Worm (Caenorhabditis elegans) whole organism, L1 larva: Measurements from ENCODE around the gene clic-1.

Experiments
- C04F5.9 ChIP-seq: sonication (generic microtip); optimal IDR thresholded peaks from 2 replicates; lab custom pipeline; 2016; ENCODE audit warnings: missing genetic modification characterization, missing compliant biosample characterization
- C16A3.4 ChIP-seq: fragments of 150-350 bp; optimal IDR thresholded peaks from 2 replicates; lab custom pipeline; 2014; ENCODE audit warnings: missing biosample characterization, missing genetic modification characterization
- C34B4.2 ChIP-seq: sonication (generic microtip); optimal IDR thresholded peaks from 2 replicates; lab custom pipeline; 2017; ENCODE audit warnings: mild to moderate bottlenecking, missing genetic modification characterization, missing compliant biosample characterization
- aha-1 ChIP-seq: fragments of 150-350 bp; optimal IDR thresholded peaks from 2 replicates; lab custom pipeline; 2014; ENCODE audit warnings: missing biosample characterization, missing genetic modification characterization
- alr-1 ChIP-seq: fragments of 200-800 bp; sonication (Bioruptor generic); optimal IDR thresholded peaks from 2 replicates; lab custom pipeline; 2018; ENCODE audit warnings: borderline replicate concordance, mild to moderate bottlenecking, missing genetic modification characterization, missing compliant biosample characterization
- aly-2 ChIP-seq: fragments of 150-350 bp; optimal IDR thresholded peaks from 2 replicates; lab custom pipeline; 2014; ENCODE audit warnings: missing biosample characterization, missing genetic modification characterization
- blmp-1 ChIP-seq: fragments of 150-350 bp; optimal IDR thresholded peaks from 2 replicates; lab custom pipeline; 2014; ENCODE audit warnings: missing biosample characterization, missing genetic modification characterization
- ceh-63 ChIP-seq: fragments of 200-800 bp; sonication (Bioruptor generic); optimal IDR thresholded peaks from 2 replicates; lab custom pipeline; 2018; ENCODE audit warnings: mild to moderate bottlenecking, missing genetic modification characterization, missing compliant biosample characterization
- ceh-88 ChIP-seq: fragments of 200-800 bp; sonication (Bioruptor generic); IDR thresholded peaks from 2 replicates; pipeline ENCODE4 v1.3.6; 2022; ENCODE audit warnings: missing genetic modification characterization, missing compliant biosample characterization
- ceh-90 ChIP-seq: sonication (generic microtip); optimal IDR thresholded peaks from 2 replicates; lab custom pipeline; 2016; ENCODE audit warnings: missing genetic modification characterization, missing compliant biosample characterization
- dsc-1 ChIP-seq: sonication (generic microtip); optimal IDR thresholded peaks from 2 replicates; lab custom pipeline; 2016; ENCODE audit warnings: mild to moderate bottlenecking, missing genetic modification characterization, missing compliant biosample characterization
- efl-3 ChIP-seq: fragments of 200-800 bp; sonication (Bioruptor generic); optimal IDR thresholded peaks from 2 replicates; lab custom pipeline; 2018; ENCODE audit warnings: mild to moderate bottlenecking, missing genetic modification characterization, missing compliant biosample characterization
- egl-13 ChIP-seq: sonication (generic microtip); optimal IDR thresholded peaks from 2 replicates; lab custom pipeline; 2016; ENCODE audit warnings: missing genotype, missing genetic modification reagents, missing genetic modification characterization, missing compliant biosample characterization
- elt-2 ChIP-seq: sonication (generic microtip); optimal IDR thresholded peaks from 2 replicates; lab custom pipeline; 2016; ENCODE audit warnings: missing genetic modification characterization, mild to moderate bottlenecking, inconsistent platforms, missing compliant biosample characterization, missing genetic modification reagents
- elt-3 ChIP-seq, 6 experiments: fragments of 150-350 bp in 1 of 6; sonication (generic microtip); optimal IDR thresholded peaks; 2 replicates each; lab custom pipeline; 2017 to 2018; ENCODE audit warnings: missing biosample characterization in 6 of 6, missing genetic modification characterization in 6 of 6, inconsistent platforms in 1 of 6
- fkh-8 ChIP-seq: sonication (generic microtip); optimal IDR thresholded peaks from 2 replicates; lab custom pipeline; 2016; ENCODE audit warnings: mild to moderate bottlenecking, missing genetic modification characterization, missing compliant biosample characterization
- fos-1 ChIP-seq: fragments of 150-350 bp; optimal IDR thresholded peaks from 2 replicates; lab custom pipeline; 2014; ENCODE audit warnings: missing biosample characterization, missing genetic modification characterization
- grh-1 ChIP-seq: fragments of 200-800 bp; sonication (Bioruptor generic); IDR thresholded peaks from 2 replicates; pipeline ENCODE4 v1.3.6; 2022; ENCODE audit warnings: missing genetic modification reagents, missing genetic modification characterization, missing compliant biosample characterization
- jun-1 ChIP-seq: fragments of 150-350 bp; optimal IDR thresholded peaks from 2 replicates; lab custom pipeline; 2014; ENCODE audit warnings: missing biosample characterization, missing genetic modification reagents, missing genetic modification characterization
- lin-13 ChIP-seq: fragments of 150-350 bp; optimal IDR thresholded peaks from 2 replicates; lab custom pipeline; 2014; ENCODE audit warnings: missing biosample characterization, missing genetic modification reagents, missing genetic modification characterization
- lin-14 ChIP-seq: fragments of 200-800 bp; sonication (Bioruptor generic); optimal IDR thresholded peaks from 2 replicates; lab custom pipeline; 2018; ENCODE audit warnings: mild to moderate bottlenecking, missing genetic modification characterization, moderate library complexity, missing compliant biosample characterization
- lin-35 ChIP-seq, 2 experiments: fragments of 150-350 bp; optimal IDR thresholded peaks; 2 replicates each; lab custom pipeline; 2014; ENCODE audit warnings: missing biosample characterization in 2 of 2, missing genetic modification characterization in 2 of 2, missing genetic modification reagents in 2 of 2
- mab-9 ChIP-seq: fragments of 200-800 bp; sonication (Bioruptor generic); IDR thresholded peaks from 2 replicates; pipeline ENCODE4 v1.3.6; 2022; ENCODE audit warnings: missing genetic modification reagents, missing genetic modification characterization, missing compliant biosample characterization
- nhr-19 ChIP-seq: fragments of 200-800 bp; sonication (Bioruptor generic); conservative IDR thresholded peaks from 2 replicates; pipeline ENCODE4 v1.3.6; 2022; ENCODE audit warnings: missing genetic modification characterization, missing compliant biosample characterization
- nhr-20 ChIP-seq: sonication (generic microtip); optimal IDR thresholded peaks from 2 replicates; lab custom pipeline; 2016; ENCODE audit warnings: mild to moderate bottlenecking, missing genetic modification characterization, missing compliant biosample characterization
- nhr-237 ChIP-seq: fragments of 150-350 bp; optimal IDR thresholded peaks from 2 replicates; lab custom pipeline; 2014; ENCODE audit warnings: missing biosample characterization, missing genetic modification characterization
- nhr-28 ChIP-seq: fragments of 150-350 bp; optimal IDR thresholded peaks from 2 replicates; lab custom pipeline; 2014; ENCODE audit warnings: missing biosample characterization, missing genetic modification characterization
- nhr-76 ChIP-seq: sonication (generic microtip); optimal IDR thresholded peaks from 2 replicates; lab custom pipeline; 2017; ENCODE audit warnings: missing biosample characterization, missing genetic modification characterization
- nhr-77 ChIP-seq: fragments of 150-350 bp; optimal IDR thresholded peaks from 2 replicates; lab custom pipeline; 2014; ENCODE audit warnings: missing biosample characterization, missing genetic modification characterization
- nhr-84 ChIP-seq: sonication (generic microtip); optimal IDR thresholded peaks from 2 replicates; lab custom pipeline; 2017; ENCODE audit warnings: missing biosample characterization, missing genetic modification characterization
- nhr-90 ChIP-seq: sonication (generic microtip); optimal IDR thresholded peaks from 2 replicates; lab custom pipeline; 2016; ENCODE audit warnings: mild to moderate bottlenecking, missing genetic modification characterization, missing compliant biosample characterization; ENCODE audit not compliant: poor library complexity
- pag-3 ChIP-seq: sonication (generic microtip); optimal IDR thresholded peaks from 2 replicates; lab custom pipeline; 2017; ENCODE audit warnings: missing genetic modification characterization, mild to moderate bottlenecking, missing compliant biosample characterization, antibody characterized with exemption, borderline replicate concordance; ENCODE audit not compliant: insufficient read depth
- pax-3 ChIP-seq: fragments of 200-800 bp; sonication (Bioruptor generic); optimal IDR thresholded peaks from 2 replicates; lab custom pipeline; 2018; ENCODE audit warnings: mild to moderate bottlenecking, missing genetic modification characterization, moderate library complexity, missing compliant biosample characterization
- sox-4 ChIP-seq: sonication (generic microtip); optimal IDR thresholded peaks from 2 replicates; lab custom pipeline; 2016; ENCODE audit warnings: missing genetic modification characterization, missing compliant biosample characterization
- sup-37 ChIP-seq: fragments of 200-800 bp; sonication (Bioruptor generic); optimal IDR thresholded peaks from 2 replicates; lab custom pipeline; 2018; ENCODE audit warnings: mild to moderate bottlenecking, missing genetic modification characterization, missing compliant biosample characterization
- tbx-2 ChIP-seq: sonication (generic microtip); optimal IDR thresholded peaks from 2 replicates; lab custom pipeline; 2016; ENCODE audit warnings: missing genetic modification characterization, missing compliant biosample characterization
- tlp-1 ChIP-seq: fragments of 150-350 bp; optimal IDR thresholded peaks from 2 replicates; lab custom pipeline; 2014; ENCODE audit warnings: missing biosample characterization, missing genetic modification characterization
- unc-130 ChIP-seq: fragments of 150-350 bp; optimal IDR thresholded peaks from 2 replicates; lab custom pipeline; 2017; ENCODE audit warnings: missing biosample characterization, missing genetic modification characterization, inconsistent platforms
- unc-30 ChIP-seq: sonication (generic microtip); optimal IDR thresholded peaks from 2 replicates; lab custom pipeline; 2017; ENCODE audit warnings: missing biosample characterization, missing genetic modification characterization
- unc-62 ChIP-seq: fragments of 150-350 bp; optimal IDR thresholded peaks from 2 replicates; lab custom pipeline; 2014; ENCODE audit warnings: missing biosample characterization, missing genetic modification reagents, missing genetic modification characterization
- unc-86 ChIP-seq: sonication (generic microtip); optimal IDR thresholded peaks from 2 replicates; lab custom pipeline; 2016; ENCODE audit warnings: missing genetic modification characterization, missing compliant biosample characterization
- unc-98 ChIP-seq: fragments of 200-800 bp; sonication (Bioruptor generic); IDR thresholded peaks from 2 replicates; pipeline ENCODE4 v1.3.6; 2022; ENCODE audit warnings: missing genetic modification characterization, missing compliant biosample characterization
- vab-15 ChIP-seq: sonication (generic microtip); optimal IDR thresholded peaks from 2 replicates; lab custom pipeline; 2017; ENCODE audit warnings: missing genotype, mild to moderate bottlenecking, missing genetic modification characterization, missing compliant biosample characterization
- zag-1 ChIP-seq: fragments of 150-350 bp; optimal IDR thresholded peaks from 2 replicates; lab custom pipeline; 2014; ENCODE audit warnings: missing biosample characterization, missing genetic modification characterization
- zip-4 ChIP-seq: fragments of 200-800 bp; sonication (Bioruptor generic); optimal IDR thresholded peaks from 2 replicates; lab custom pipeline; 2018; ENCODE audit warnings: mild to moderate bottlenecking, missing genetic modification characterization, moderate library complexity, missing compliant biosample characterization

The clic-1 gene

ce11 chrV:7734909-7735308 is at the start of gene clic-1 (continued):
- TF ChIP-seq nhr-20 (tag; lab: Kevin White, UChicago) (peak; percentile 57), sox-4 (tag; lab: Kevin White, UChicago) (no peak), dsc-1 (tag; lab: Kevin White, UChicago) (peak; percentile 44), nhr-19 (GFP tag; lab: Robert Waterston, UW) (peak; percentile 42), lin-13 (GFP tag; lab: Kevin White, UChicago) (peak; percentile 9), lin-14 (peak; percentile 70), efl-3 (GFP tag; lab: Kevin White, UChicago) (no peak), nhr-77 (tag; lab: Kevin White, UChicago) (no peak), C34B4.2 (no peak), nhr-90 (no peak), ceh-63 (GFP tag; lab: Kevin White, UChicago) (no peak), grh-1 (GFP tag; lab: Robert Waterston, UW) (no peak), zip-4 (GFP tag; lab: Kevin White, UChicago) (peak; percentile 65), jun-1 (tag; lab: Kevin White, UChicago) (peak; percentile 63), unc-130 (peak; percentile 13), vab-15 (tag; lab: Kevin White, UChicago) (no peak), sup-37 (no peak), alr-1 (no peak), egl-13 (tag; lab: Kevin White, UChicago) (no peak), elt-3 (tag; optimal IDR thresholded peaks at IDR 0.05; lab: Kevin White, UChicago) (peak in 2 of 6 experiments; percentile 15 to 59), zag-1 (no peak), tbx-2 (tag; lab: Kevin White, UChicago) (peak; percentile 65), unc-62 (GFP tag; lab: Kevin White, UChicago) (no peak), blmp-1 (tag; lab: Kevin White, UChicago) (peak; percentile 60), fos-1 (tag; lab: Kevin White, UChicago) (peak; percentile 58), mab-9 (GFP tag; lab: Robert Waterston, UW) (no peak), lin-35 (GFP tag; optimal IDR thresholded peaks at IDR 0.05; lab: Kevin White, UChicago) (peak; percentile 96 to 98), fkh-8 (tag; lab: Kevin White, UChicago) (peak; percentile 52), C16A3.4 (tag; lab: Kevin White, UChicago) (peak; percentile 64), tlp-1 (tag; lab: Kevin White, UChicago) (no peak)

DNA sequence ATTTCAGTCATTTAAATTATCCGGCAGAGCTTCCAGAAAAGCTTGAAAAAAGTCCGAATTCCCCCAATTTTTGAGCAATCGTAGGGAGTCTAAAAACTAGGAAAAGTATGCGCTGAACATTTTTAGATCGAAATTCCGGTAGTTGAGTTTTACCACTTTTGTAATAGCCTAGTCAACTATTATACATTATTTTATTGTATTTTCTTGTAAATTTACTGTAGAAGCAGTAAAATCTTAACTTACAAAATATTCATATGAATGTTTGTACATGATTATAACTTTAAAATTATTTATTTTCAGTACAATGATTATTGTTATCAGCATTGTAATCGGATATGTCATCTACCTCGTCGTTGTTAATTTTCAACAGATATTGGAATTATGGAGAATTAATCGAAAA is 46.8 kb upstream of the clic-1 start, which contains the start of gene cyp-32A1:
TSS of gene cyp-32A1 (plus strand) at position 301 of the 400 bp plus-strand sequence.
- TF ChIP-seq aha-1 (tag; lab: Kevin White, UChicago) = no peak
- TF ChIP-seq pag-3 (tag; lab: Kevin White, UChicago) = no peak
- TF ChIP-seq lin-14 = no peak
- no peak for TF ChIP-seq nhr-84 (tag; lab: Kevin White, UChicago)
- TF ChIP-seq nhr-237 (tag; lab: Kevin White, UChicago) = no peak
- TF ChIP-seq nhr-28 (tag; lab: Kevin White, UChicago) = no peak
- TF ChIP-seq unc-30 (tag; lab: Kevin White, UChicago) = no peak
- TF ChIP-seq lin-13 (GFP tag; lab: Kevin White, UChicago) = no peak
- no peak for TF ChIP-seq ceh-90 (tag; lab: Kevin White, UChicago)
- no peak for TF ChIP-seq elt-2 (tag; lab: Kevin White, UChicago)
- TF ChIP-seq unc-86 (tag; lab: Kevin White, UChicago) = no peak
- TF ChIP-seq pax-3 (tag; lab: Kevin White, UChicago) = no peak
- TF ChIP-seq fos-1 (tag; lab: Kevin White, UChicago) = no peak
- no peak for TF ChIP-seq zag-1
- no peak for TF ChIP-seq nhr-76 (tag; lab: Kevin White, UChicago)
- TF ChIP-seq ceh-88 = no peak
- TF ChIP-seq aly-2 (tag; lab: Kevin White, UChicago) = no peak
- no peak for TF ChIP-seq unc-98 (GFP tag; lab: Robert Waterston, UW)
- no peak for TF ChIP-seq C04F5.9
- TF ChIP-seq alr-1 = no peak
